Fruit fly (Drosophila melanogaster) whole organism, embryonic: ENCODE data around the gene Lsd-1.

ENCODE experiments used
- Adf1 ChIP-seq: fragments of 200-800 bp; sonication (Bioruptor generic); IDR thresholded peaks from 2 replicates; pipeline ENCODE4 v1.3.6; 2022; ENCODE audit warnings: missing biosample characterization, missing genetic modification characterization
- B-H1 ChIP-seq: fragments of 200-800 bp; sonication (Bioruptor generic); IDR thresholded peaks from 3 replicates; pipeline ENCODE4 v1.3.6; 2022; ENCODE audit warnings: missing biosample characterization, missing genetic modification characterization
- BtbVII ChIP-seq: fragments of 200-800 bp; sonication (Bioruptor generic); optimal IDR thresholded peaks from 3 replicates; lab custom pipeline; 2017; ENCODE audit warnings: missing biosample characterization, mild to moderate bottlenecking, missing genetic modification characterization
- CG11085 ChIP-seq: fragments of 200-800 bp; sonication (Bioruptor generic); IDR thresholded peaks from 2 replicates; pipeline ENCODE4 v1.3.6; 2022; ENCODE audit warnings: missing biosample characterization, missing genetic modification characterization
- CG11695 ChIP-seq: fragments of 200-800 bp; sonication (Bioruptor generic); IDR thresholded peaks from 3 replicates; pipeline ENCODE4 v1.3.6; 2022; ENCODE audit warnings: missing biosample characterization, missing genetic modification characterization
- CG12104 ChIP-seq: fragments of 200-800 bp; sonication (Bioruptor generic); optimal IDR thresholded peaks from 3 replicates; lab custom pipeline; 2016; ENCODE audit warnings: missing biosample characterization, missing genetic modification characterization
- CG12219 ChIP-seq: fragments of 200-800 bp; sonication (Bioruptor generic); optimal IDR thresholded peaks from 3 replicates; lab custom pipeline; 2018; ENCODE audit warnings: missing biosample characterization, mild to moderate bottlenecking, missing genetic modification characterization
- CG12659 ChIP-seq: fragments of 200-800 bp; sonication (Bioruptor generic); optimal IDR thresholded peaks from 3 replicates; lab custom pipeline; 2017; ENCODE audit warnings: mild to moderate bottlenecking, missing biosample characterization, missing genetic modification reagents, missing genetic modification characterization
- CG13287 ChIP-seq: fragments of 200-800 bp; sonication (Bioruptor generic); IDR thresholded peaks from 2 replicates; pipeline ENCODE4 v1.3.6; 2022; ENCODE audit warnings: missing biosample characterization, missing genetic modification characterization; ENCODE audit not compliant: partially characterized antibody
- CG1529 ChIP-seq: fragments of 200-800 bp; sonication (Bioruptor generic); optimal IDR thresholded peaks from 3 replicates; lab custom pipeline; 2018; ENCODE audit warnings: missing biosample characterization, missing genetic modification characterization
- CG15479 ChIP-seq: fragments of 200-800 bp; sonication (Bioruptor generic); optimal IDR thresholded peaks from 3 replicates; lab custom pipeline; 2019; ENCODE audit warnings: missing biosample characterization, mild to moderate bottlenecking, missing genetic modification characterization, moderate library complexity
- CG15601 ChIP-seq: fragments of 200-800 bp; sonication (Bioruptor generic); optimal IDR thresholded peaks from 3 replicates; lab custom pipeline; 2019; ENCODE audit warnings: missing biosample characterization, mild to moderate bottlenecking, missing genetic modification characterization, moderate library complexity
- CG32772 ChIP-seq: fragments of 200-800 bp; sonication (Bioruptor generic); IDR thresholded peaks from 2 replicates; pipeline ENCODE4 v1.3.6; 2022; ENCODE audit warnings: missing biosample characterization, missing genetic modification characterization
- CG4820 ChIP-seq: fragments of 200-800 bp; sonication (Bioruptor generic); optimal IDR thresholded peaks from 3 replicates; lab custom pipeline; 2016; ENCODE audit warnings: missing biosample characterization, missing genetic modification characterization
- CG6689 ChIP-seq: fragments of 200-800 bp; sonication (Bioruptor generic); IDR thresholded peaks from 2 replicates; pipeline ENCODE4 v1.3.6; 2022; ENCODE audit warnings: missing biosample characterization, missing genetic modification characterization
- CG7786 ChIP-seq: fragments of 200-800 bp; sonication (Bioruptor generic); optimal IDR thresholded peaks from 2 replicates; lab custom pipeline; 2016; ENCODE audit warnings: missing biosample characterization, missing genetic modification characterization
- Chrac-16 ChIP-seq: fragments of 200-800 bp; sonication (Bioruptor generic); optimal IDR thresholded peaks from 3 replicates; lab custom pipeline; 2016; ENCODE audit warnings: missing biosample characterization, missing genetic modification characterization
- CrebB ChIP-seq: fragments of 200-800 bp; sonication (Bioruptor generic); optimal IDR thresholded peaks from 3 replicates; lab custom pipeline; 2018; ENCODE audit warnings: missing biosample characterization, mild to moderate bottlenecking, missing genetic modification characterization
- Dbx ChIP-seq: fragments of 200-800 bp; sonication (Bioruptor generic); IDR thresholded peaks from 3 replicates; pipeline ENCODE4 v1.3.6; 2022; ENCODE audit warnings: missing biosample characterization, missing genetic modification characterization
- Dp ChIP-seq: fragments of 200-800 bp; sonication (Bioruptor generic); optimal IDR thresholded peaks from 2 replicates; lab custom pipeline; 2018; ENCODE audit warnings: missing biosample characterization, mild to moderate bottlenecking, missing genetic modification characterization, moderate library complexity
- Dref ChIP-seq: fragments of 200-800 bp; sonication (Bioruptor generic); IDR thresholded peaks from 2 replicates; pipeline ENCODE4 v1.3.6; 2022; ENCODE audit warnings: missing biosample characterization, missing genetic modification characterization
- Drgx ChIP-seq: fragments of 200-800 bp; sonication (Bioruptor generic); IDR thresholded peaks from 2 replicates; pipeline ENCODE4 v1.3.6; 2022; ENCODE audit warnings: missing biosample characterization, missing genetic modification characterization
- Elba2 ChIP-seq: fragments of 200-800 bp; sonication (Bioruptor generic); optimal IDR thresholded peaks from 3 replicates; lab custom pipeline; 2016; ENCODE audit warnings: missing biosample characterization, missing genetic modification characterization
- Ets65A ChIP-seq: fragments of 200-800 bp; sonication (Bioruptor generic); peaks from one replicate; lab custom pipeline; 2016; ENCODE audit warnings: missing biosample characterization, missing genetic modification characterization
- Ets97D ChIP-seq: fragments of 200-800 bp; sonication (Bioruptor generic); optimal IDR thresholded peaks from 3 replicates; lab custom pipeline; 2016; ENCODE audit warnings: missing biosample characterization, missing genetic modification characterization
- Meics ChIP-seq: fragments of 200-800 bp; sonication (Bioruptor generic); optimal IDR thresholded peaks from 2 replicates; lab custom pipeline; 2017; ENCODE audit warnings: missing biosample characterization, mild to moderate bottlenecking, missing genetic modification characterization
- Poxn ChIP-seq: fragments of 200-800 bp; sonication (Bioruptor generic); IDR thresholded peaks from 2 replicates; pipeline ENCODE4 v1.3.6; 2022; ENCODE audit warnings: missing biosample characterization, missing genetic modification characterization
- Ravus ChIP-seq: fragments of 200-800 bp; sonication (Bioruptor generic); IDR thresholded peaks from 2 replicates; pipeline ENCODE4 v1.3.6; 2022; ENCODE audit warnings: missing biosample characterization, missing genetic modification characterization
- Stat92E ChIP-seq, 3 experiments: fragments of >200 bp in 2 of 3; fragments of 200-800 bp in 1 of 3; sonication (Bioruptor generic) in 1 of 3; optimal IDR thresholded peaks; 2 replicates each; lab custom pipeline; 2017 to 2019; ENCODE audit warnings: missing biosample characterization in 3 of 3, missing genetic modification characterization in 3 of 3, mild to moderate bottlenecking in 1 of 3, moderate library complexity in 1 of 3
- Xbp1 ChIP-seq: fragments of 200-800 bp; sonication (Bioruptor generic); optimal IDR thresholded peaks from 3 replicates; lab custom pipeline; 2016; ENCODE audit warnings: missing biosample characterization, mild to moderate bottlenecking, missing genetic modification characterization
- YL-1 ChIP-seq: fragments of 200-800 bp; sonication (Bioruptor generic); optimal IDR thresholded peaks from 3 replicates; lab custom pipeline; 2017; ENCODE audit warnings: missing biosample characterization, mild to moderate bottlenecking, missing genetic modification characterization
- ab ChIP-seq: fragments of 200-800 bp; sonication (Bioruptor generic); optimal IDR thresholded peaks from 2 replicates; lab custom pipeline; 2016; ENCODE audit warnings: missing biosample characterization, missing genetic modification characterization
- bab2 ChIP-seq: fragments of 200-800 bp; sonication (Bioruptor generic); optimal IDR thresholded peaks from 2 replicates; lab custom pipeline; 2016; ENCODE audit warnings: missing biosample characterization, missing genetic modification characterization
- cas ChIP-seq: fragments of 200-800 bp; sonication (Bioruptor generic); IDR thresholded peaks from 2 replicates; pipeline ENCODE4 v1.3.6; 2022; ENCODE audit warnings: missing biosample characterization, missing genetic modification characterization
- cg ChIP-seq: fragments of 200-800 bp; sonication (Bioruptor generic); optimal IDR thresholded peaks from 3 replicates; lab custom pipeline; 2019; ENCODE audit warnings: missing biosample characterization, mild to moderate bottlenecking, missing genetic modification characterization, moderate library complexity
- ewg ChIP-seq: fragments of 200-800 bp; sonication (Bioruptor generic); optimal IDR thresholded peaks from 3 replicates; lab custom pipeline; 2017; ENCODE audit warnings: mild to moderate bottlenecking, missing biosample characterization, missing genetic modification reagents, missing genetic modification characterization
- gem ChIP-seq: fragments of 200-800 bp; sonication (Bioruptor generic); optimal IDR thresholded peaks from 2 replicates; lab custom pipeline; 2019; ENCODE audit warnings: missing biosample characterization, mild to moderate bottlenecking, missing genetic modification characterization, moderate library complexity
- h ChIP-seq: fragments of >200 bp; optimal IDR thresholded peaks from 2 replicates; lab custom pipeline; 2017
- ind ChIP-seq: fragments of 200-800 bp; sonication (Bioruptor generic); optimal IDR thresholded peaks from 3 replicates; lab custom pipeline; 2016; ENCODE audit warnings: missing biosample characterization, missing genetic modification characterization
- kay ChIP-seq: fragments of 200-800 bp; sonication (Bioruptor generic); optimal IDR thresholded peaks from 2 replicates; lab custom pipeline; 2016; ENCODE audit warnings: missing biosample characterization, missing genetic modification characterization
- knrl ChIP-seq: fragments of 200-800 bp; sonication (Bioruptor generic); IDR thresholded peaks from 3 replicates; pipeline ENCODE4 v1.3.6; 2022; ENCODE audit warnings: missing biosample characterization, missing genetic modification characterization; ENCODE audit not compliant: partially characterized antibody
- luna ChIP-seq: fragments of 200-800 bp; sonication (Bioruptor generic); optimal IDR thresholded peaks from 2 replicates; lab custom pipeline; 2016; ENCODE audit warnings: missing biosample characterization, missing genetic modification characterization
- onecut ChIP-seq: fragments of 200-800 bp; sonication (Bioruptor generic); IDR thresholded peaks from 2 replicates; pipeline ENCODE4 v1.3.6; 2022; ENCODE audit warnings: missing biosample characterization, missing genetic modification characterization
- pan ChIP-seq, 4 experiments: fragments of >200 bp in 3 of 4; fragments of 200-800 bp in 1 of 4; sonication (Bioruptor generic) in 1 of 4; optimal IDR thresholded peaks in 3 of 4; IDR thresholded peaks in 1 of 4; 2 replicates each; pipeline versions ENCODE4 v1.3.6 to Lab custom; 2017 to 2022; ENCODE audit warnings: missing biosample characterization in 2 of 4, missing genetic modification characterization in 2 of 4, mixed read lengths in 1 of 4
- rib ChIP-seq: fragments of 200-800 bp; sonication (Bioruptor generic); IDR thresholded peaks from 2 replicates; pipeline ENCODE4 v1.3.6; 2022; ENCODE audit warnings: missing biosample characterization, missing genetic modification characterization
- sqz ChIP-seq: fragments of 200-800 bp; sonication (Bioruptor generic); optimal IDR thresholded peaks from 3 replicates; lab custom pipeline; 2018; ENCODE audit warnings: missing biosample characterization, mild to moderate bottlenecking, missing genetic modification characterization
- sug ChIP-seq: fragments of 200-800 bp; optimal IDR thresholded peaks from 2 replicates; lab custom pipeline; 2019; ENCODE audit warnings: missing biosample characterization, mild to moderate bottlenecking, missing genetic modification characterization, moderate library complexity
- tgo ChIP-seq: fragments of 200-800 bp; sonication (Bioruptor generic); IDR thresholded peaks from 3 replicates; pipeline ENCODE4 v1.3.6; 2022; ENCODE audit warnings: missing biosample characterization, missing genetic modification characterization
- twi ChIP-seq: fragments of 200-800 bp; optimal IDR thresholded peaks from 2 replicates; lab custom pipeline; 2019; ENCODE audit warnings: missing biosample characterization, mild to moderate bottlenecking, missing genetic modification characterization, moderate library complexity
- tx ChIP-seq: fragments of 200-800 bp; sonication (Bioruptor generic); optimal IDR thresholded peaks from 2 replicates; lab custom pipeline; 2016; ENCODE audit warnings: missing biosample characterization, missing genetic modification characterization
- z ChIP-seq: fragments of 200-800 bp; sonication (Bioruptor generic); IDR thresholded peaks from 3 replicates; pipeline ENCODE4 v1.3.6; 2022; ENCODE audit warnings: missing biosample characterization, missing genetic modification characterization

Lsd-1 gene

DNA sequence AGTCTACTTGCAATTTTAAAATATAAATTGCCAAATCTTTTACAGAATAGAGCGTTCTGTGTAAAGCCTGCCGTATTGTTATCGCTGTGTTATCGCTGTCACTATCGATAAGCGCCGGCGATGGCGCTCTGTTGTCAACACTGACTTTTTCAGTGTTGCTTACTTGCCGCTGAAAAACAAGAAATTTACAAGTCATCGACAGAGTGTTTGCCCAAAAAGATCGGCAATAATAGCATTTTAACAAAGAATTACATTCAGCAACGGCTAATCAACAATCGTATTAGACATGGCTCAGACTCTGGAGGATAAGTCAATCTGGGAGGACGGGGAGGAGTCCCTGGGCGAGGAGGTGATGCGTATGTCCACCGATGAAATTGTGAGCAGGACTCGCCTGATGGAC is 10.9 kb upstream of the Lsd-1 start, which contains the start of the genes RanBP3 and Rpt5 (continued):
- TF ChIP-seq Ets97D (peak; percentile 72), cas (GFP tag; lab: Robert Waterston, UW) (no peak), Dp (GFP tag; lab: Kevin White, UChicago) (peak; percentile 55), CG7786 (GFP tag; lab: Kevin White, UChicago) (peak; percentile 65), CG11085 (GFP tag; lab: Robert Waterston, UW) (peak; percentile 66), Drgx (GFP tag; lab: Robert Waterston, UW) (peak; percentile 36; the same call in 1 of the 2 replicates), ewg (GFP tag; lab: Kevin White, UChicago) (no peak), z (no peak), CrebB (tag; lab: Kevin White, UChicago) (peak; percentile 49), ind (peak; percentile 60), luna (GFP tag; lab: Kevin White, UChicago) (peak; percentile 69), sug (tag; lab: Kevin White, UChicago) (no peak), Elba2 (no peak), Stat92E (GFP tag; optimal IDR thresholded peaks at IDR 0.05; lab: Kevin White, UChicago) (peak in 1 of 3 experiments; percentile 2), CG13287 (peak; percentile 88), Adf1 (peak; percentile 47), CG11695 (GFP tag; lab: Robert Waterston, UW) (0 out of 3 replicates have a peak, but pooled peaks have one; percentile 42), YL-1 (peak; percentile 91), pan (optimal IDR thresholded peaks at IDR 0.05; lab: Kevin White, UChicago) (no peak), pan (GFP tag; optimal IDR thresholded peaks at IDR 0.05 in 1 of 2, IDR thresholded peaks at IDR 0.05 in 1 of 2) (no peak), Ets65A (GFP tag; lab: Kevin White, UChicago) (peak; percentile 91), h (no peak), CG32772 (GFP tag; lab: Robert Waterston, UW) (no peak), rib (no peak), Meics (no peak), kay (peak; percentile 42), bab2 (GFP tag; lab: Kevin White, UChicago) (peak; percentile 21), ab (GFP tag; lab: Kevin White, UChicago) (no peak), CG6689 (GFP tag; lab: Robert Waterston, UW) (no peak), Ravus (GFP tag; lab: Robert Waterston, UW) (no peak), B-H1 (GFP tag; lab: Robert Waterston, UW) (no peak), gem (tag; lab: Kevin White, UChicago) (no peak), tx (peak; percentile 44), CG12219 (GFP tag; lab: Kevin White, UChicago) (no peak), cg (no peak), Dbx (GFP tag; lab: Robert Waterston, UW) (peak; percentile 59; the same call in 2 of the 3 replicates), CG1529 (no peak), CG4820 (GFP tag; lab: Kevin White, UChicago) (peak; percentile 3), CG12104 (peak; percentile 0), Poxn (GFP tag; lab: Robert Waterston, UW) (no peak), tgo (GFP tag; lab: Robert Waterston, UW) (no peak), CG12659 (GFP tag; lab: Kevin White, UChicago) (peak; percentile 82), CG15479 (GFP tag; lab: Kevin White, UChicago) (no peak), onecut (GFP tag; lab: Robert Waterston, UW) (peak; percentile 27; the same call in 1 of the 2 replicates), knrl (GFP tag; lab: Robert Waterston, UW) (peak; percentile 75), Chrac-16 (GFP tag; lab: Kevin White, UChicago) (peak; percentile 34), twi (tag; lab: Kevin White, UChicago) (no peak), sqz (GFP tag; lab: Kevin White, UChicago) (no peak), Xbp1 (GFP tag; lab: Kevin White, UChicago) (peak; percentile 55), CG15601 (tag; lab: Kevin White, UChicago) (no peak), BtbVII (GFP tag; lab: Kevin White, UChicago) (no peak), Dref (GFP tag; lab: Robert Waterston, UW) (peak; percentile 95)
